Fruit fly (Drosophila melanogaster): ENCODE data around the gene CG7381.
A peak's percentile ranks its signal among the peaks of the same experiment; 100 is the strongest.

dm6 chr3R:12960929-12961855, 16.1 kb downstream of the CG7381 start, which contains the start of gene Spc25:
- TF ChIP-seq CTCF (optimal IDR thresholded peaks at IDR 0.05): peak; percentile 0 to 17
- no peak for TF ChIP-seq CG8478 (optimal IDR thresholded peaks at IDR 0.05)
